Worm (Caenorhabditis elegans): ENCODE results near the gene exc-12.

Gene exc-12

ce11 chrIII:13546537-13546936 lies 23.7 kb downstream of the exc-12 start, which contains the start of gene Y76A2B.4 (continued):
- TF ChIP-seq Y79H2A.3 (GFP tag; conservative IDR thresholded peaks at IDR 0.05) (no peak), ccch-3 (GFP tag; optimal IDR thresholded peaks at IDR 0.05) (no peak), B0336.3 (GFP tag; IDR thresholded peaks at IDR 0.05) (peak; percentile 48; the same call in 1 of the 2 replicates), lin-54 (GFP tag; optimal IDR thresholded peaks at IDR 0.05) (no peak)

- TF ChIP-seq B0336.3 (GFP tag; IDR thresholded peaks at IDR 0.05) (no peak), Y67H2A.10 (GFP tag; conservative IDR thresholded peaks at IDR 0.05) (no peak), lin-35 (GFP tag; optimal IDR thresholded peaks at IDR 0.05) (no peak), rec-8 (tag; optimal IDR thresholded peaks at IDR 0.05) (no peak), dpl-1 (GFP tag; optimal IDR thresholded peaks at IDR 0.05) (no peak), lin-26 (GFP tag; IDR thresholded peaks at IDR 0.05) (no peak), nfya-2 (GFP tag; IDR thresholded peaks at IDR 0.05) (no peak), let-607 (tag; optimal IDR thresholded peaks at IDR 0.05) (peak in 1 of 2 experiments; percentile 56), hmg-1.2 (GFP tag; IDR thresholded peaks at IDR 0.05) (peak; percentile 63; the same call in 1 of the 2 replicates), unc-130 (GFP tag; optimal IDR thresholded peaks at IDR 0.05) (no peak), nhr-80 (tag; optimal IDR thresholded peaks at IDR 0.05) (peak; percentile 93), hsf-1 (GFP tag; IDR thresholded peaks at IDR 0.05) (0 out of 2 replicates have a peak, but pooled peaks have one; percentile 48), tbp1 (GFP tag; optimal IDR thresholded peaks at IDR 0.05) (peak; percentile 33), lsl-1 (GFP tag; optimal IDR thresholded peaks at IDR 0.05) (no peak), attf-5 (GFP tag; optimal IDR thresholded peaks at IDR 0.05) (peak; percentile 34), lag-1 (GFP tag; IDR thresholded peaks at IDR 0.05) (no peak), egrh-3 (GFP tag; IDR thresholded peaks at IDR 0.05) (no peak), K12H6.12 (tag; optimal IDR thresholded peaks at IDR 0.05) (no peak), snpc-3.4 (tag; optimal IDR thresholded peaks at IDR 0.05) (no peak), hrde-1 (tag; optimal IDR thresholded peaks at IDR 0.05; ENCODE audit: borderline replicate concordance) (no peak), ccch-3 (GFP tag; optimal IDR thresholded peaks at IDR 0.05) (no peak), cebp-1 (GFP tag; IDR thresholded peaks at IDR 0.05) (no peak), cebp-1 (tag; optimal IDR thresholded peaks at IDR 0.05) (peak; percentile 20), dox-1 (GFP tag; IDR thresholded peaks at IDR 0.05) (peak; percentile 74), zim-3 (tag; optimal IDR thresholded peaks at IDR 0.05) (peak; percentile 5), ets-4 (GFP tag; optimal IDR thresholded peaks at IDR 0.05) (peak; percentile 87), F57C9.4 (tag; optimal IDR thresholded peaks at IDR 0.05) (no peak), B0035.1 (tag; optimal IDR thresholded peaks at IDR 0.05) (no peak), chd-7 (tag; optimal IDR thresholded peaks at IDR 0.05) (peak; percentile 20)
These were observed 25.7 kb downstream of the exc-12 start for ce11 chrIII:13544593-13544992.

ce11 chrIII:13543434-13543833 lies 26.8 kb downstream of the exc-12 start, which contains the start of gene acs-5:
Gene acs-5, minus strand, starts transcription at chrIII:13543534.
- TF ChIP-seq sdz-38 (tag; optimal IDR thresholded peaks at IDR 0.05) (no peak), ztf-18 (tag; optimal IDR thresholded peaks at IDR 0.05) (no peak), hmg-1.2 (GFP tag; IDR thresholded peaks at IDR 0.05) (no peak), ceh-100 (GFP tag; IDR thresholded peaks at IDR 0.05) (no peak), F23B12.7 (tag; optimal IDR thresholded peaks at IDR 0.05; ENCODE audit: insufficient read depth) (no peak), ceh-91 (GFP tag; IDR thresholded peaks at IDR 0.05) (no peak)

Measured in whole organism, young adult.